Worm (Caenorhabditis elegans): ENCODE data around the gene C11D2.4.

Gene C11D2.4

ce11 chrIV:6156833-6157232 is at the start of gene C11D2.4:
Gene C11D2.4, minus strand, starts transcription at chrIV:6156960.
- TF ChIP-seq W03F9.2 (tag; optimal IDR thresholded peaks at IDR 0.05), result no peak
- no peak for TF ChIP-seq him-1 (tag; optimal IDR thresholded peaks at IDR 0.05)
- TF ChIP-seq dao-5 (tag; optimal IDR thresholded peaks at IDR 0.05), result no peak

ce11 chrIV:6206294-6206776 is 49.6 kb upstream of the C11D2.4 start, which contains the start of gene C49A9.10:
Gene C49A9.10, minus strand, starts transcription at chrIV:6206344.
- TF ChIP-seq W03F9.2 (tag; optimal IDR thresholded peaks at IDR 0.05), result peak; percentile 90
- no peak for TF ChIP-seq dao-5 (tag; optimal IDR thresholded peaks at IDR 0.05)
- TF ChIP-seq him-1 (tag; optimal IDR thresholded peaks at IDR 0.05), result peak; percentile 74

- TF ChIP-seq him-1 (tag; optimal IDR thresholded peaks at IDR 0.05), result no peak
- no peak for TF ChIP-seq dao-5 (tag; optimal IDR thresholded peaks at IDR 0.05)
- TF ChIP-seq W03F9.2 (tag; optimal IDR thresholded peaks at IDR 0.05), result no peak
Measured at ce11 chrIV:6201769-6202168, 45.0 kb upstream of the C11D2.4 start, which contains the start of gene tkr-2. Gene tkr-2, plus strand, starts transcription at chrIV:6202069.

- no peak for TF ChIP-seq W03F9.2 (tag; optimal IDR thresholded peaks at IDR 0.05)
- no peak for TF ChIP-seq him-1 (tag; optimal IDR thresholded peaks at IDR 0.05)
Measured at ce11 chrIV:6200249-6200648, 43.5 kb upstream of the C11D2.4 start.

DNA sequence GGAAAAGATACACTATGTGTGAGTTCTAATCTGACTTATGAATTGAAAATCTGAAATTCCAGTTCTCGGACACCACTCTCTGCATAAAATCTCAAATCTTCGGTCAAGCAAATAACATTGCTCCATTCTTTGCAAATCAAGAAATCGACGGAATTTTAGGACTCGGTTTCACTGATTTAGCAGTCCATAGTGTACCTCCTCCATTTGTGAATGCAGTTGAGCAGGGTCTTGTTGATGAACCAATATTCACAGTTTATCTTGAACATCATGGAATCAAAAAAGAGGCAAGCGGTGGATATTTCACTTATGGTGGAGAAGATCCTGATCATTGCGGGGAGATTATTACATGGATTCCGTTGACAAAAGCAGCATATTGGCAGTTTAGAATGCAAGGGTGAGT is 30.4 kb upstream of the C11D2.4 start:
- TF ChIP-seq W03F9.2 (tag; optimal IDR thresholded peaks at IDR 0.05) (no peak), him-1 (tag; optimal IDR thresholded peaks at IDR 0.05) (no peak), dao-5 (tag; optimal IDR thresholded peaks at IDR 0.05) (no peak)

DNA sequence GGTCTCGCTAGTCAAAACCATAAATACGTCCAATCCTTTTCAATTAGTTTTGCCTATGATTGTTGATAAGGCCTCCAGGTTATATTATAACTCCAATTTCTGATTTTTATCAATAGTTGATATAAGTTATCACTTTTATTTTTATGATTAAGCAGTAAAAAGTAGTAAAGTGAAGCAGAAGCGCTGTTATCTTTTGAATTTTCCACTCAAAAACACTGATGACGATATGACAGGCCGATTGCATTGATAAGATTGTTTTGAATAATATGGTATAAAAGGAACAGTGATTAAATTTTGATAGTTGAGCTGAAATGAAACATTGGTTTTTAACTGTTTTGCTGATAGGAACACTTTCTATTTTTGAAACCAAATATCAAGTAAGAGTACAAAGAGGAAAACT is 28.8 kb upstream of the C11D2.4 start, which contains the start of gene asp-9:
asp-9 (plus strand) TSS at position 312 of the 400 bp plus-strand sequence.
- TF ChIP-seq W03F9.2 (tag; optimal IDR thresholded peaks at IDR 0.05) (no peak), dao-5 (tag; optimal IDR thresholded peaks at IDR 0.05) (no peak), him-1 (tag; optimal IDR thresholded peaks at IDR 0.05) (no peak)

DNA sequence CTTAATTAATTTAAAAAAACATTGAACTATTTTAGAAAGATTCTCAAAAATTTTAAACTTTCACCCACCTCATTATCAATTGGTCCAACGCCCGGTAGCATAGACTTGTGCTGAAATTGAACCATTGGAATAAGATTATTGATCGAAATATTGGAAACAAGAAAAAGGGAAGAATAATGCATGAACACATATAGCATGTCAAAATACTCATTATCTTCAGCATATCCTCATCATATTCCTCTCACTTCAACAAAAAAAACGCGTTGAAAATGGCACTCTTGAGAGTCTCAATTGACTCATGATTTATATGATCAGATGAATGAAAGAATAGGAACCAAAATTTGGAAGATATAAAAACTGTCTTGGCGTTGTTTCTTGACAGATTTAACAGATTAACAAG is 27.0 kb upstream of the C11D2.4 start, which contains the start of gene unc-77:
unc-77 (minus strand) TSS at position 101 of the 400 bp plus-strand sequence.
- TF ChIP-seq W03F9.2 (tag; optimal IDR thresholded peaks at IDR 0.05) (no peak), dao-5 (tag; optimal IDR thresholded peaks at IDR 0.05) (no peak), him-1 (tag; optimal IDR thresholded peaks at IDR 0.05) (no peak)

DNA sequence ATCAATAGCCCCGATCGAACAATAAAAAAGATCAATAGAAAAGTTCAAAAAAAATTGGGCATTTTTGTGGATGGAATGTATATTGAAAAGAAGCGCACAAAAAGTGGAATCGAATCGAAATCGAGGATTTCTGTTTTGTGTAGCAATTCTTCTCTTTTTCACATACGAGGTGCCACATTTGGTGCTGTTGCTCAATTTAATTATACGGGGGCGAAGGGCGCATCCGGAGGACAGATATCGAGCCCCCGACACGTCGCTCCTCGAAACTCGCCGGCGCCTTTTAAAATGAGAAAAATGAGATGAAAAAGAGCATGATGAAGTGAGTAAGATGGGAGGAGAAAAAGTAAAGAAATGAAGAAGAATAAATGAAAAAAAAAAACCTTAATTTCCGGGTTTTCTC is 20.6 kb upstream of the C11D2.4 start:
- TF ChIP-seq W03F9.2 (tag; optimal IDR thresholded peaks at IDR 0.05), result no peak
- TF ChIP-seq him-1 (tag; optimal IDR thresholded peaks at IDR 0.05), result no peak
- no peak for TF ChIP-seq dao-5 (tag; optimal IDR thresholded peaks at IDR 0.05)

DNA sequence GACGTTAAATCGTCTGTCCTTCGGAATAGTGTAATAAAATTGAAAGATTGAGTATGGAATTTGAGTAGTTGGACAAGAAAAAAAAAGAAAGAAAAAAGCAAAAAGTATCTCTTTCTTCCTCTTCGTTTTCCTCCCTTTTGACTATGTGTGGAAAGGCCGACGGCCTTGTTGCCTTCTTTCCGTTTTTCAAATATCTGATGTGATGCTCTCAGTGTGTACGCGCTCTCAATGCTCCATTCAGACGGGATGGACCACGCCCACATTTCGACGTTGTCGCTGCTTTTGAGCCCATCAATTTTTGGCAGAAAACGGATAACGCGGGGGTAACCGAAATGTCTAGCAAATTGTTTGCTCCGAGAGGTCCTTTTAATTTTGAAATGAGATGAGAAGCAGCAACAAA is 16.2 kb upstream of the C11D2.4 start:
- TF ChIP-seq W03F9.2 (tag; optimal IDR thresholded peaks at IDR 0.05), result no peak
- no peak for TF ChIP-seq him-1 (tag; optimal IDR thresholded peaks at IDR 0.05)
- TF ChIP-seq dao-5 (tag; optimal IDR thresholded peaks at IDR 0.05), result no peak

DNA sequence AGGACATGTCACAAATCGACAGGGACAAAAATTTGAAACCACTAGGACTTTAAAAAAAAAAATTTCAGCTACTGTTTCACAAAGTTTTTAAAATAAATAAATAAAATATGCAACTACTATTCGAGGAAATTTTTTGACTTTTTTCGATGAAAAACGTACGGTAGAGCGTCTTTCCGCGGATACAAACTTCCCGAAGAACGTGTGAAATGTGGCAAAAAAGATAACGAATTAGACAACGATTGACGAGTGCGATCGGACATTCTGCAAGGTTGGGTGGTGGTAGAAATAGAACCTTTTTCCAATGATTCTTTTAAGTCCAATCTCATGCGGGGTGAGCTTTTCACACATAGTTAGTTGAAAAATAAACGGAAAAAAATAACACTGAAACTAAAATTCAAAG is 9.0 kb upstream of the C11D2.4 start:
- no peak for TF ChIP-seq him-1 (tag; optimal IDR thresholded peaks at IDR 0.05)
- TF ChIP-seq W03F9.2 (tag; optimal IDR thresholded peaks at IDR 0.05), result no peak
- no peak for TF ChIP-seq dao-5 (tag; optimal IDR thresholded peaks at IDR 0.05)

DNA sequence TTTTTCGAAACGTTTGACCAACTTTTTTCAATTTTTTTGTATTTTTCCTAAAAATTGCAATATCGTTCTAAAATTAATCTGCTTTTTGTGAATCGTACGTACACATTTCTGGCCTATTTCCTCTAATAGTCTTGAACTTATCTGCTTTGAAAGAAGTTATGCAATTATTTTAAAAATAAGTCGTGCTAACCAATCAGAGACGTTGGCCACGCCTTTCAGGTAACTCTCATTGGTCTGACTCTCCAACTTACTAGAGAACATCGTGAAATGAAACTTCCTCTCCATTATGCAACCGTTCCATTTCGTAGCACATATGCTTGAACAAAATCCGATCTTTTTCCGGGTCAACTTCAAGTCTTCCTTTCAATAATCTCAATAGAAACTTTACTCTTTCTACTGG is 2.9 kb upstream of the C11D2.4 start:
- TF ChIP-seq dao-5 (tag; optimal IDR thresholded peaks at IDR 0.05) (no peak), W03F9.2 (tag; optimal IDR thresholded peaks at IDR 0.05) (no peak), him-1 (tag; optimal IDR thresholded peaks at IDR 0.05) (no peak)

DNA sequence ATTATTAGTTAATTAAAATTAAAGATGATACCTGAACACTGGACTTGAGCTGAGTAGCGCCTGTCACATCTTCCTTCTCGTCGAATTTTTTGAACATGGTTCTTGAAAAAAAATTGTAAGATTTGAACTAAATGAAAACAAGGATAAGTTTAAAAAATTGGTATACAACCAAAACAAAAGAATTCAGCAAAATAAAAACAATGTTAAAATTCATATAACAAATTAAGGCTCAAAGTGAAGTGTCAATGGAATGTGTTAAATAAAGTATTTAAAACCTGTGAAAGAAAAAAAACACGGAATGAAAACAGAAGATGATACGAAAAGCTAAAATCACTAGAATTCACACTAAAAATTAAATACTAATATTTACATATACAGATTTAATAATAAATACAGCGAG is 1.5 kb downstream of the C11D2.4 start, which contains the start of gene C11D2.7:
C11D2.7 (minus strand) TSS at position 101 of the 400 bp plus-strand sequence.
- TF ChIP-seq dao-5 (tag; optimal IDR thresholded peaks at IDR 0.05) (no peak), W03F9.2 (tag; optimal IDR thresholded peaks at IDR 0.05) (no peak), him-1 (tag; optimal IDR thresholded peaks at IDR 0.05) (no peak)

ce11 chrIV:6151513-6151912 is 5.2 kb downstream of the C11D2.4 start, which contains the start of gene C11D2.3:
Gene C11D2.3, plus strand, starts transcription at chrIV:6151813.
- TF ChIP-seq W03F9.2 (tag; optimal IDR thresholded peaks at IDR 0.05) (no peak), him-1 (tag; optimal IDR thresholded peaks at IDR 0.05) (no peak), dao-5 (tag; optimal IDR thresholded peaks at IDR 0.05) (no peak)

ce11 chrIV:6149359-6149758 is 7.4 kb downstream of the C11D2.4 start:
- TF ChIP-seq W03F9.2 (tag; optimal IDR thresholded peaks at IDR 0.05) (no peak), him-1 (tag; optimal IDR thresholded peaks at IDR 0.05) (no peak), dao-5 (tag; optimal IDR thresholded peaks at IDR 0.05) (no peak)

DNA sequence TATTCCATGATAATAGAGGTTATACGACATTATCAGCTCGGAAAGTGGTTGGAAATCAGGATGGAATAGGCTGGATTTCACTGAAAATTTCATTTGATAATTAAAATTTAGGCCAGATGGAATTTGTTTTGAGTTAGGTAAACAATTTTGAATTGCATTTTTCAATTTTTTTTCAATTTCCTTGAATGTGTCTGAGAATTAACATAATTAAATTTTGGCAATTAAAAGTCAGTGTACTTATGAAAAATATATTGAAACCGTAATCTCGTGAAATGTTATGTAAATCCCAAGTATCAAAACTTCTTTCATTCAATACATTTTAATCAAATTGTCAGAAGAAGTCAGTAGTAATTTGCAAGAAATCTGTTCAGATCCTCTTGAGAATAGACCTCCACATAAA is 10.8 kb downstream of the C11D2.4 start:
- TF ChIP-seq W03F9.2 (tag; optimal IDR thresholded peaks at IDR 0.05) (no peak), him-1 (tag; optimal IDR thresholded peaks at IDR 0.05) (no peak), dao-5 (tag; optimal IDR thresholded peaks at IDR 0.05) (no peak)
